Worm (Caenorhabditis elegans): Measurements from ENCODE around the gene srh-116.

DNA sequence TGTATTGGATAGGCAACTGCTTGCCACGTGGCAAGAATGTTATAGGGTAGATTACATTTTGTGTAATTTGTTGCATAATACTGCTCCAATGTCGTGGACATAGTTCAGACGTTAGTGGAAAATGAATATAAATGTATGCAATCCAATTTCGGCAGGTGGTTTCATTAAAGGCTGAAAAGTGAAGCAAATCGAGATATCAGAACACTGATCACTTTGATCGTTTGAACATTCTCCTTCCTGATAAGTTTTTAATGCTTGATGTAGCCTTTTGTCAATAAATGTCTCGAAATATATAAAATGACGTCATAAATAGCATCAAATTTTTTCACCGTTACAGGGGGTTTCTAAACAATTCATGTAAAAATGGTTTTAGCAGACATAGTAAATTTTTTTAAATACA, 34.6 kb downstream of the srh-116 start, which contains the start of gene srh-109:
- TF ChIP-seq ztf-29 (GFP tag; IDR thresholded peaks at IDR 0.05) = no peak
- no peak for TF ChIP-seq klf-2 (GFP tag; conservative IDR thresholded peaks at IDR 0.05)
- TF ChIP-seq ztf-23 (GFP tag; IDR thresholded peaks at IDR 0.05) = no peak

Data from whole organism, midembryonic.